Worm (Caenorhabditis elegans): Measurements from ENCODE around the gene sra-38.

The sra-38 gene

ce11 chrX:13900047-13900446 lies at the start of gene sra-38:
sra-38 (minus strand) TSS chrX:13900147.
- TF ChIP-seq ref-1 (GFP tag; conservative IDR thresholded peaks at IDR 0.05) (no peak), cog-1 (tag; optimal IDR thresholded peaks at IDR 0.05) (no peak), T22C8.4 (GFP tag; IDR thresholded peaks at IDR 0.05) (no peak)

ce11 chrX:13948810-13949209 lies 48.9 kb upstream of the sra-38 start, which contains the start of gene alg-1:
alg-1 (plus strand) TSS chrX:13949110.
- TF ChIP-seq T22C8.4 (GFP tag; IDR thresholded peaks at IDR 0.05) = no peak
- TF ChIP-seq ref-1 (GFP tag; conservative IDR thresholded peaks at IDR 0.05) = no peak
- no peak for TF ChIP-seq klf-2 (GFP tag; conservative IDR thresholded peaks at IDR 0.05)
- TF ChIP-seq cog-1 (tag; optimal IDR thresholded peaks at IDR 0.05) = no peak
- no peak for TF ChIP-seq ztf-29 (GFP tag; IDR thresholded peaks at IDR 0.05)
- TF ChIP-seq ztf-23 (GFP tag; IDR thresholded peaks at IDR 0.05) = no peak
- no peak for TF ChIP-seq med-1 (GFP tag; optimal IDR thresholded peaks at IDR 0.05; ENCODE audit: insufficient read depth)
- TF ChIP-seq flt-1 (GFP tag; IDR thresholded peaks at IDR 0.05) = no peak
- no peak for TF ChIP-seq tab-1 (GFP tag; IDR thresholded peaks at IDR 0.05)

ce11 chrX:13948167-13948566 lies 48.2 kb upstream of the sra-38 start:
- TF ChIP-seq med-1 (GFP tag; optimal IDR thresholded peaks at IDR 0.05; ENCODE audit: insufficient read depth) (no peak), flt-1 (GFP tag; IDR thresholded peaks at IDR 0.05) (peak; percentile 47; the same call in 1 of the 2 replicates), ztf-23 (GFP tag; IDR thresholded peaks at IDR 0.05) (peak; percentile 55; the same call in 1 of the 2 replicates)

- TF ChIP-seq ref-1 (GFP tag; conservative IDR thresholded peaks at IDR 0.05) = no peak
- no peak for TF ChIP-seq cog-1 (tag; optimal IDR thresholded peaks at IDR 0.05)
- TF ChIP-seq med-1 (GFP tag; optimal IDR thresholded peaks at IDR 0.05; ENCODE audit: insufficient read depth) = no peak
- TF ChIP-seq ztf-23 (GFP tag; IDR thresholded peaks at IDR 0.05) = no peak
- no peak for TF ChIP-seq tab-1 (GFP tag; IDR thresholded peaks at IDR 0.05)
- TF ChIP-seq ztf-29 (GFP tag; IDR thresholded peaks at IDR 0.05) = no peak
- TF ChIP-seq flt-1 (GFP tag; IDR thresholded peaks at IDR 0.05) = no peak
- TF ChIP-seq T22C8.4 (GFP tag; IDR thresholded peaks at IDR 0.05) = no peak
- no peak for TF ChIP-seq klf-2 (GFP tag; conservative IDR thresholded peaks at IDR 0.05)
Measured at ce11 chrX:13946693-13947583, 47.0 kb upstream of the sra-38 start.

ce11 chrX:13945524-13945923 lies 45.6 kb upstream of the sra-38 start:
- TF ChIP-seq flt-1 (GFP tag; IDR thresholded peaks at IDR 0.05) (peak; percentile 61), ztf-29 (GFP tag; IDR thresholded peaks at IDR 0.05) (no peak), T22C8.4 (GFP tag; IDR thresholded peaks at IDR 0.05) (no peak), cog-1 (tag; optimal IDR thresholded peaks at IDR 0.05) (peak; percentile 23), ztf-23 (GFP tag; IDR thresholded peaks at IDR 0.05) (peak; percentile 74; the same call in 1 of the 2 replicates), tab-1 (GFP tag; IDR thresholded peaks at IDR 0.05) (no peak), med-1 (GFP tag; optimal IDR thresholded peaks at IDR 0.05; ENCODE audit: insufficient read depth) (no peak), ref-1 (GFP tag; conservative IDR thresholded peaks at IDR 0.05) (no peak), klf-2 (GFP tag; conservative IDR thresholded peaks at IDR 0.05) (no peak)

ce11 chrX:13945090-13945489 lies 45.1 kb upstream of the sra-38 start:
- TF ChIP-seq med-1 (GFP tag; optimal IDR thresholded peaks at IDR 0.05; ENCODE audit: insufficient read depth) (no peak), klf-2 (GFP tag; conservative IDR thresholded peaks at IDR 0.05) (no peak), flt-1 (GFP tag; IDR thresholded peaks at IDR 0.05) (no peak), cog-1 (tag; optimal IDR thresholded peaks at IDR 0.05) (no peak), ref-1 (GFP tag; conservative IDR thresholded peaks at IDR 0.05) (no peak), T22C8.4 (GFP tag; IDR thresholded peaks at IDR 0.05) (no peak), ztf-23 (GFP tag; IDR thresholded peaks at IDR 0.05) (no peak), tab-1 (GFP tag; IDR thresholded peaks at IDR 0.05) (no peak), ztf-29 (GFP tag; IDR thresholded peaks at IDR 0.05) (no peak)

- TF ChIP-seq flt-1 (GFP tag; IDR thresholded peaks at IDR 0.05) = no peak
- TF ChIP-seq klf-2 (GFP tag; conservative IDR thresholded peaks at IDR 0.05) = no peak
- no peak for TF ChIP-seq cog-1 (tag; optimal IDR thresholded peaks at IDR 0.05)
- no peak for TF ChIP-seq med-1 (GFP tag; optimal IDR thresholded peaks at IDR 0.05; ENCODE audit: insufficient read depth)
- no peak for TF ChIP-seq ref-1 (GFP tag; conservative IDR thresholded peaks at IDR 0.05)
- no peak for TF ChIP-seq tab-1 (GFP tag; IDR thresholded peaks at IDR 0.05)
- TF ChIP-seq ztf-23 (GFP tag; IDR thresholded peaks at IDR 0.05) = no peak
- no peak for TF ChIP-seq T22C8.4 (GFP tag; IDR thresholded peaks at IDR 0.05)
- no peak for TF ChIP-seq ztf-29 (GFP tag; IDR thresholded peaks at IDR 0.05)
Measured at ce11 chrX:13944184-13944583, 44.2 kb upstream of the sra-38 start.

ce11 chrX:13941865-13942264 lies 41.9 kb upstream of the sra-38 start:
- TF ChIP-seq ref-1 (GFP tag; conservative IDR thresholded peaks at IDR 0.05) (no peak), T22C8.4 (GFP tag; IDR thresholded peaks at IDR 0.05) (no peak), tab-1 (GFP tag; IDR thresholded peaks at IDR 0.05) (no peak), ztf-23 (GFP tag; IDR thresholded peaks at IDR 0.05) (no peak), klf-2 (GFP tag; conservative IDR thresholded peaks at IDR 0.05) (no peak), med-1 (GFP tag; optimal IDR thresholded peaks at IDR 0.05; ENCODE audit: insufficient read depth) (no peak), ztf-29 (GFP tag; IDR thresholded peaks at IDR 0.05) (no peak), cog-1 (tag; optimal IDR thresholded peaks at IDR 0.05) (no peak), flt-1 (GFP tag; IDR thresholded peaks at IDR 0.05) (no peak)

- TF ChIP-seq ztf-23 (GFP tag; IDR thresholded peaks at IDR 0.05) (no peak), ztf-29 (GFP tag; IDR thresholded peaks at IDR 0.05) (no peak), T22C8.4 (GFP tag; IDR thresholded peaks at IDR 0.05) (no peak), ref-1 (GFP tag; conservative IDR thresholded peaks at IDR 0.05) (no peak), tab-1 (GFP tag; IDR thresholded peaks at IDR 0.05) (no peak), flt-1 (GFP tag; IDR thresholded peaks at IDR 0.05) (no peak), cog-1 (tag; optimal IDR thresholded peaks at IDR 0.05) (no peak), klf-2 (GFP tag; conservative IDR thresholded peaks at IDR 0.05) (no peak), med-1 (GFP tag; optimal IDR thresholded peaks at IDR 0.05; ENCODE audit: insufficient read depth) (no peak)
Measured at ce11 chrX:13941296-13941695, 41.3 kb upstream of the sra-38 start.

Measured in whole organism, midembryonic.